Worm (Caenorhabditis elegans) whole organism, L3 larva: Measurements from ENCODE around the gene F23A7.3.
A peak's percentile ranks its signal among the peaks of the same experiment; 100 is the strongest.

Experiments
- R02D3.7 ChIP-seq: fragments of 150-350 bp; optimal IDR thresholded peaks from 2 replicates; lab custom pipeline; 2014; ENCODE audit warnings: missing biosample characterization, missing genetic modification characterization
- aly-2 ChIP-seq: fragments of 150-350 bp; optimal IDR thresholded peaks from 2 replicates; lab custom pipeline; 2014; ENCODE audit warnings: missing biosample characterization, missing genetic modification characterization
- ama-1 ChIP-seq: fragments of 150-350 bp; optimal IDR thresholded peaks from 2 replicates; lab custom pipeline; 2018
- ceh-16 ChIP-seq: sonication (generic microtip); optimal IDR thresholded peaks from 2 replicates; lab custom pipeline; 2017; ENCODE audit warnings: missing biosample characterization, missing genetic modification characterization
- ceh-28 ChIP-seq: fragments of 150-350 bp; optimal IDR thresholded peaks from 2 replicates; lab custom pipeline; 2014; ENCODE audit warnings: missing biosample characterization, missing genetic modification reagents, missing genetic modification characterization
- ceh-82 ChIP-seq: fragments of 150-350 bp; optimal IDR thresholded peaks from 2 replicates; lab custom pipeline; 2014; ENCODE audit warnings: missing biosample characterization, missing genetic modification characterization
- ceh-9 ChIP-seq: sonication (generic microtip); optimal IDR thresholded peaks from 2 replicates; lab custom pipeline; 2018; ENCODE audit warnings: missing biosample characterization, missing genetic modification characterization
- daf-12 ChIP-seq: fragments of 150-350 bp; optimal IDR thresholded peaks from 2 replicates; lab custom pipeline; 2014; ENCODE audit warnings: missing biosample characterization, missing genetic modification reagents, missing genetic modification characterization
- egl-5 ChIP-seq: fragments of 150-350 bp; optimal IDR thresholded peaks from 2 replicates; lab custom pipeline; 2017; ENCODE audit warnings: missing biosample characterization, missing genetic modification reagents, missing genetic modification characterization, inconsistent platforms
- elt-1 ChIP-seq: fragments of 150-350 bp; optimal IDR thresholded peaks from 2 replicates; lab custom pipeline; 2014; ENCODE audit warnings: missing biosample characterization, missing genetic modification characterization
- elt-2 ChIP-seq: sonication (generic microtip); optimal IDR thresholded peaks from 2 replicates; lab custom pipeline; 2016; ENCODE audit warnings: missing genetic modification reagents, mild to moderate bottlenecking, missing genetic modification characterization, missing compliant biosample characterization
- elt-3 ChIP-seq, 3 experiments: fragments of 150-350 bp in 1 of 3; sonication (generic microtip) in 2 of 3; optimal IDR thresholded peaks; 2 replicates in 2 of 3; 4 replicates in 1 of 3; lab custom pipeline; 2014 to 2017; ENCODE audit warnings: missing biosample characterization in 3 of 3, missing genetic modification characterization in 3 of 3
- eor-1 ChIP-seq, 2 experiments: fragments of 150-350 bp; optimal IDR thresholded peaks; 2 replicates each; lab custom pipeline; 2014 to 2018; ENCODE audit warnings: missing biosample characterization in 2 of 2, missing genetic modification characterization in 2 of 2
- fkh-10 ChIP-seq: sonication (generic microtip); optimal IDR thresholded peaks from 2 replicates; lab custom pipeline; 2017; ENCODE audit warnings: missing biosample characterization, missing genetic modification reagents, missing genetic modification characterization
- fkh-2 ChIP-seq: fragments of 150-350 bp; optimal IDR thresholded peaks from 2 replicates; lab custom pipeline; 2014; ENCODE audit warnings: missing biosample characterization, missing genetic modification reagents, missing genetic modification characterization
- hmg-11 ChIP-seq: sonication (generic microtip); optimal IDR thresholded peaks from 2 replicates; lab custom pipeline; 2016; ENCODE audit warnings: missing genetic modification characterization, missing compliant biosample characterization
- jun-1 ChIP-seq: fragments of 150-350 bp; optimal IDR thresholded peaks from 2 replicates; lab custom pipeline; 2014; ENCODE audit warnings: missing biosample characterization, missing genetic modification reagents, missing genetic modification characterization
- lin-15B ChIP-seq: fragments of 150-350 bp; optimal IDR thresholded peaks from 2 replicates; lab custom pipeline; 2014; ENCODE audit warnings: missing biosample characterization, missing genetic modification characterization
- lin-39 ChIP-seq: fragments of 150-350 bp; optimal IDR thresholded peaks from 2 replicates; lab custom pipeline; 2018; ENCODE audit warnings: missing biosample characterization, missing genetic modification reagents, missing genetic modification characterization
- lsy-12 ChIP-seq: sonication (generic microtip); optimal IDR thresholded peaks from 2 replicates; lab custom pipeline; 2016; ENCODE audit warnings: mild to moderate bottlenecking, missing genetic modification characterization, missing compliant biosample characterization
- mdl-1 ChIP-seq: fragments of 150-350 bp; optimal IDR thresholded peaks from 2 replicates; lab custom pipeline; 2014; ENCODE audit warnings: missing biosample characterization, missing genetic modification characterization
- mml-1 ChIP-seq: fragments of 150-350 bp; sonication (generic microtip); optimal IDR thresholded peaks from 3 replicates; lab custom pipeline; 2014; ENCODE audit warnings: missing biosample characterization, missing genetic modification characterization
- nfya-1 ChIP-seq: sonication (generic microtip); optimal IDR thresholded peaks from 2 replicates; lab custom pipeline; 2017; ENCODE audit warnings: missing genetic modification characterization, mild to moderate bottlenecking, missing compliant biosample characterization, antibody characterized with exemption, moderate library complexity; ENCODE audit not compliant: insufficient read depth
- nhr-11 ChIP-seq: fragments of 150-350 bp; optimal IDR thresholded peaks from 2 replicates; lab custom pipeline; 2014; ENCODE audit warnings: missing biosample characterization, missing genetic modification characterization
- nhr-23 ChIP-seq: fragments of 150-350 bp; optimal IDR thresholded peaks from 2 replicates; lab custom pipeline; 2014; ENCODE audit warnings: missing biosample characterization, missing genetic modification reagents, missing genetic modification characterization
- nhr-25 ChIP-seq: sonication (generic microtip); optimal IDR thresholded peaks from 2 replicates; lab custom pipeline; 2017; ENCODE audit warnings: missing biosample characterization, missing genetic modification characterization
- nhr-28 ChIP-seq: fragments of 150-350 bp; optimal IDR thresholded peaks from 2 replicates; lab custom pipeline; 2014; ENCODE audit warnings: missing biosample characterization, missing genetic modification characterization
- nhr-43 ChIP-seq: sonication (generic microtip); optimal IDR thresholded peaks from 2 replicates; lab custom pipeline; 2016; ENCODE audit warnings: mild to moderate bottlenecking, missing genetic modification characterization, missing compliant biosample characterization; ENCODE audit not compliant: poor library complexity, severe bottlenecking
- nhr-67 ChIP-seq: fragments of 150-350 bp; optimal IDR thresholded peaks from 2 replicates; lab custom pipeline; 2014; ENCODE audit warnings: missing biosample characterization, missing genetic modification characterization
- nhr-77 ChIP-seq: fragments of 150-350 bp; optimal IDR thresholded peaks from 2 replicates; lab custom pipeline; 2014; ENCODE audit warnings: missing biosample characterization, missing genetic modification characterization
- pha-4 ChIP-seq: fragments of 150-350 bp; optimal IDR thresholded peaks from 2 replicates; lab custom pipeline; 2014; ENCODE audit warnings: missing biosample characterization, missing genetic modification reagents, missing genetic modification characterization
- pqm-1 ChIP-seq: fragments of 150-350 bp; optimal IDR thresholded peaks from 2 replicates; lab custom pipeline; 2017; ENCODE audit warnings: missing biosample characterization, missing genetic modification characterization, inconsistent platforms
- skn-1 ChIP-seq: fragments of 150-350 bp; optimal IDR thresholded peaks from 2 replicates; lab custom pipeline; 2014; ENCODE audit warnings: missing biosample characterization, missing genetic modification characterization
- snpc-4 ChIP-seq: fragments of 150-350 bp; optimal IDR thresholded peaks from 2 replicates; lab custom pipeline; 2014; ENCODE audit warnings: missing biosample characterization, missing genetic modification characterization
- tbx-2 ChIP-seq: sonication (generic microtip); optimal IDR thresholded peaks from 2 replicates; lab custom pipeline; 2016; ENCODE audit warnings: mild to moderate bottlenecking, missing genetic modification characterization, missing compliant biosample characterization
- unc-62 ChIP-seq: fragments of 150-350 bp; sonication (generic microtip); optimal IDR thresholded peaks from 4 replicates; lab custom pipeline; 2014; ENCODE audit warnings: missing biosample characterization, missing genetic modification reagents, missing genetic modification characterization
- zag-1 ChIP-seq: fragments of 150-350 bp; optimal IDR thresholded peaks from 2 replicates; lab custom pipeline; 2014; ENCODE audit warnings: missing biosample characterization, missing genetic modification characterization
- ztf-11 ChIP-seq: fragments of 150-350 bp; optimal IDR thresholded peaks from 2 replicates; lab custom pipeline; 2014; ENCODE audit warnings: missing biosample characterization, missing genetic modification characterization
- ztf-4 ChIP-seq: fragments of 150-350 bp; optimal IDR thresholded peaks from 2 replicates; lab custom pipeline; 2014; ENCODE audit warnings: missing biosample characterization, missing genetic modification characterization

The F23A7.3 gene

DNA sequence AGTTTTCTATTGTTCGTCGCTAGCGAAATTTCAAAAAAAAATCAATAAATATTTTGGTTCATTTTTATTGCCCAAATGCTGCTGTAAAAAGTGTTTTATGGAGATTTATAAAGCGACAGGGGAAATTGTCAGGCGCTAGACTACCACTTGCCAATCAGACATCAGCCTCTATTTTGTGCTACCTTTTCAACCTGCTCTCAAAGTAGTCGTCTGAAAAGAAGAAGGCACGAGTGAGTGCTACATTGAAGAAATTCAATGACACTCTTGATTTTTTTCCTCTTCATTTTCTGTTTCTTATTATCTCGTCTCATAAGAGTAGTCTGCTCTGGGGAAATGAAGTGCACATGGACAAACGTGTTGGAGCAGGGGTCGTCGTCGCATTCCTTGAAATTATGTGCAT lies 13.9 kb upstream of the F23A7.3 start:
- TF ChIP-seq nfya-1 (peak; percentile 54), zag-1 (tag; lab: Kevin White, UChicago) (no peak), R02D3.7 (tag; lab: Kevin White, UChicago) (peak; percentile 48), nhr-77 (tag; lab: Kevin White, UChicago) (peak; percentile 39), fkh-10 (GFP tag; lab: Kevin White, UChicago) (peak; percentile 61), pha-4 (tag; lab: Kevin White, UChicago) (peak; percentile 74), ceh-82 (tag; lab: Kevin White, UChicago) (peak; percentile 49), lsy-12 (tag; lab: Kevin White, UChicago) (peak; percentile 15), nhr-67 (no peak), tbx-2 (tag; lab: Kevin White, UChicago) (peak; percentile 84), nhr-11 (peak; percentile 50), unc-62 (no peak), lin-39 (tag; lab: Kevin White, UChicago) (peak; percentile 54), daf-12 (tag; lab: Kevin White, UChicago) (no peak), ama-1 (no peak), nhr-43 (peak; percentile 44), nhr-23 (peak; percentile 56), ceh-28 (tag; lab: Kevin White, UChicago) (peak; percentile 95), hmg-11 (tag; lab: Kevin White, UChicago) (peak; percentile 77), elt-2 (tag; lab: Kevin White, UChicago) (peak; percentile 50), pqm-1 (tag; lab: Kevin White, UChicago) (peak; percentile 12), nhr-25 (peak; percentile 43), jun-1 (tag; lab: Kevin White, UChicago) (peak; percentile 81), snpc-4 (tag; lab: Kevin White, UChicago) (peak; percentile 60), ztf-11 (no peak), skn-1 (tag; lab: Kevin White, UChicago) (peak; percentile 72), egl-5 (tag; lab: Kevin White, UChicago) (peak; percentile 20)

DNA sequence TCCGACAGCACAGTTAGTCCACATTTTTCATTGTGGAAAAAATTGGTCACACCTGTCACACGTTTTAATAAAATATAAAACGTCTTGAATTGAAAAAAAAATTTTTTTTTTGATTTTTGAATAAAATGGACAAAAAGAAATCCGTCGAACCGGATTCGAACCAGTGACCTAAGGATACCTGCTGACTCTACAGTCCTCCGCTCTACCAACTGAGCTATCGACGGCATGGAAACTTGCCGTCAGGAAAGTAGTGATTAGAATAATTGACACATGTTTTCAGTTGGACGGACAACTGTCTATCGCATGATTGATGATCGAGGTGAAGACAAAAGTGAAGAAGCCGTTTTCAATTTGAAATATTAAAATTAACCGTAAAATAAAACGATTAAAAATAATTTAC lies 11.7 kb upstream of the F23A7.3 start:
- TF ChIP-seq ztf-4 (no peak), elt-1 (no peak), nhr-77 (tag; lab: Kevin White, UChicago) (no peak), mml-1 (tag; lab: Kevin White, UChicago) (no peak), nhr-28 (tag; lab: Kevin White, UChicago) (no peak)

DNA sequence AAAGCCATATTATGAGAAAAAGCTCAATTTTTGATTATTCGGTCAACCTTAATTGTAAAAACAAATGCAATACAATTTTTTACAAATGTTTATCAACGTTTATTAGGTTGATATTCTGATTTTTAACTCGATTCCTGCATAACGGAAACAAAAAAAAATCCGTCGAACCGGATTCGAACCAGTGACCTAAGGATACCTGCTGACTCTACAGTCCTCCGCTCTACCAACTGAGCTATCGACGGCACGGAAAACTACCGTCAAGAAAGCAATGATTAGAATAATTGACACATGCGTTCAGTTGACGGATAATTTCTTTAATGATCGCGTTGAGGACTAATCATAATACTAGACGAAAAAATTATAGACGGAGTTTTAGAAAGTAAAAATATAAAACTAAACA lies 11.1 kb upstream of the F23A7.3 start:
- no peak for TF ChIP-seq nfya-1
- no peak for TF ChIP-seq elt-3 (tag; optimal IDR thresholded peaks at IDR 0.05; lab: Kevin White, UChicago)
- no peak for TF ChIP-seq nhr-43
- TF ChIP-seq nhr-67: no peak
- no peak for TF ChIP-seq unc-62
- TF ChIP-seq ceh-28 (tag; lab: Kevin White, UChicago): no peak
- TF ChIP-seq ceh-82 (tag; lab: Kevin White, UChicago): no peak
- TF ChIP-seq ztf-11: no peak
- TF ChIP-seq aly-2 (tag; lab: Kevin White, UChicago): no peak
- TF ChIP-seq lsy-12 (tag; lab: Kevin White, UChicago): no peak
- no peak for TF ChIP-seq fkh-2 (tag; lab: Kevin White, UChicago)
- no peak for TF ChIP-seq pha-4 (tag; lab: Kevin White, UChicago)
- no peak for TF ChIP-seq ama-1
- no peak for TF ChIP-seq ceh-9 (tag; lab: Kevin White, UChicago)
- TF ChIP-seq tbx-2 (tag; lab: Kevin White, UChicago): no peak

DNA sequence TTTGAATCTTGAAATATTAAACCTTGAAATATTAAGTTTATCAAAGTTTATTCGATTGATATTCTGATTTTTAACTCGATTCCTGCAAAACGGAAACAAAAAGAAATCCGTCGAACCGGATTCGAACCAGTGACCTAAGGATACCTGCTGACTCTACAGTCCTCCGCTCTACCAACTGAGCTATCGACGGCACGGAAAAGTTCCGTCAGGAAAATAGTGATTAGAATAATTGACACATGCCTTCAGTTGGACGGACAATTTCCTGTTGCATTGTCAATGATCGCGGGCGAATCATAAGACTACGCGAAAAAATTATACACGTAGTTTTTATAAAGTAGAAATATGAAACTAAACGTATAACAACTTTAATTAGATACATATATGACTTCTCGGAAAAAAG lies 10.7 kb upstream of the F23A7.3 start:
- no peak for TF ChIP-seq mdl-1 (tag; lab: Kevin White, UChicago)
- TF ChIP-seq elt-1: no peak
- no peak for TF ChIP-seq hmg-11 (tag; lab: Kevin White, UChicago)
- TF ChIP-seq lin-15B (tag; lab: Kevin White, UChicago): no peak
- TF ChIP-seq ceh-16 (tag; lab: Kevin White, UChicago): no peak
- no peak for TF ChIP-seq ceh-82 (tag; lab: Kevin White, UChicago)
- no peak for TF ChIP-seq eor-1 (tag; optimal IDR thresholded peaks at IDR 0.05; lab: Kevin White, UChicago)
- no peak for TF ChIP-seq ama-1
- TF ChIP-seq fkh-10 (GFP tag; lab: Kevin White, UChicago): no peak
- TF ChIP-seq lin-39 (tag; lab: Kevin White, UChicago): no peak
- no peak for TF ChIP-seq pqm-1 (tag; lab: Kevin White, UChicago)
- TF ChIP-seq nfya-1: no peak
- TF ChIP-seq pha-4 (tag; lab: Kevin White, UChicago): no peak
- TF ChIP-seq daf-12 (tag; lab: Kevin White, UChicago): no peak
- TF ChIP-seq R02D3.7 (tag; lab: Kevin White, UChicago): no peak
- TF ChIP-seq ceh-28 (tag; lab: Kevin White, UChicago): no peak
- TF ChIP-seq ztf-11: no peak
- no peak for TF ChIP-seq nhr-28 (tag; lab: Kevin White, UChicago)
- no peak for TF ChIP-seq elt-2 (tag; lab: Kevin White, UChicago)
